Fruit fly (Drosophila melanogaster): ENCODE measurements around the gene obst-H.
A peak's percentile ranks its signal among the peaks of the same experiment; 100 is the strongest.

Gene obst-H

dm6 chr3L:15537916-15538581 lies 9.0 kb upstream of the obst-H start:
- TF ChIP-seq hth (optimal IDR thresholded peaks at IDR 0.05) (no peak), Scr (GFP tag; IDR thresholded peaks at IDR 0.05; ENCODE audit: partially characterized antibody) (no peak), ase (GFP tag; IDR thresholded peaks at IDR 0.05) (peak; percentile 41; the same call in 1 of the 3 replicates), Vsx1 (GFP tag; optimal IDR thresholded peaks at IDR 0.05) (peak; percentile 53), Dip3 (GFP tag; optimal IDR thresholded peaks at IDR 0.05) (peak; percentile 35), CG2889 (GFP tag; IDR thresholded peaks at IDR 0.05) (no peak), gfzf (GFP tag; optimal IDR thresholded peaks at IDR 0.05) (no peak), Adf1 (GFP tag; IDR thresholded peaks at IDR 0.05) (no peak), lilli (GFP tag; optimal IDR thresholded peaks at IDR 0.05) (peak; percentile 63), Ptx1 (GFP tag; IDR thresholded peaks at IDR 0.05) (peak; percentile 73), nau (GFP tag; optimal IDR thresholded peaks at IDR 0.05) (peak; percentile 64), wdn (GFP tag; IDR thresholded peaks at IDR 0.05) (no peak), CG8944 (GFP tag; optimal IDR thresholded peaks at IDR 0.05) (peak; percentile 11), CG10654 (GFP tag; optimal IDR thresholded peaks at IDR 0.05) (peak; percentile 33), stc (GFP tag; IDR thresholded peaks at IDR 0.05) (peak; percentile 62), cato (GFP tag; optimal IDR thresholded peaks at IDR 0.05; ENCODE audit: borderline replicate concordance) (peak; percentile 57), D19A (tag; optimal IDR thresholded peaks at IDR 0.05) (peak; percentile 58), CG17359 (tag; optimal IDR thresholded peaks at IDR 0.05) (peak; percentile 62), fd3F (GFP tag; optimal IDR thresholded peaks at IDR 0.05) (peak; percentile 7), CG14667 (GFP tag; IDR thresholded peaks at IDR 0.05) (no peak), CG14710 (tag; optimal IDR thresholded peaks at IDR 0.05) (peak; percentile 70), cad (GFP tag; optimal IDR thresholded peaks at IDR 0.05) (no peak), Mes4 (GFP tag; optimal IDR thresholded peaks at IDR 0.05) (peak; percentile 2), crp (GFP tag; optimal IDR thresholded peaks at IDR 0.05) (peak in 1 of 2 experiments; percentile 23), stwl (tag; optimal IDR thresholded peaks at IDR 0.05) (no peak), fd102C (GFP tag; optimal IDR thresholded peaks at IDR 0.05) (no peak), otp (GFP tag; IDR thresholded peaks at IDR 0.05) (no peak), ttk (GFP tag; IDR thresholded peaks at IDR 0.05) (no peak), Bgb (GFP tag; IDR thresholded peaks at IDR 0.05; ENCODE audit: partially characterized antibody) (no peak), gce (GFP tag; IDR thresholded peaks at IDR 0.05) (peak; percentile 35; the same call in 1 of the 3 replicates), CG1602 (GFP tag; optimal IDR thresholded peaks at IDR 0.05) (peak; percentile 73), CG9609 (GFP tag; optimal IDR thresholded peaks at IDR 0.05) (no peak), Lim3 (GFP tag; IDR thresholded peaks at IDR 0.05) (no peak), Usf (GFP tag; optimal IDR thresholded peaks at IDR 0.05) (peak; percentile 1), CG14965 (GFP tag; optimal IDR thresholded peaks at IDR 0.05; ENCODE audit: borderline replicate concordance) (no peak), CG4820 (GFP tag; optimal IDR thresholded peaks at IDR 0.05) (peak; percentile 63), Oaz (GFP tag; IDR thresholded peaks at IDR 0.05) (no peak), CG10209 (GFP tag; optimal IDR thresholded peaks at IDR 0.05) (peak; percentile 76), Ets97D (GFP tag; optimal IDR thresholded peaks at IDR 0.05) (no peak), CG18764 (GFP tag; optimal IDR thresholded peaks at IDR 0.05) (no peak), vnd (GFP tag; IDR thresholded peaks at IDR 0.05; ENCODE audit: partially characterized antibody) (no peak), NFAT (GFP tag; IDR thresholded peaks at IDR 0.05) (no peak), CG14441 (GFP tag; IDR thresholded peaks at IDR 0.05) (0 out of 2 replicates have a peak, but pooled peaks have one; percentile 41), sob (GFP tag; IDR thresholded peaks at IDR 0.05) (peak; percentile 52; the same call in 1 of the 2 replicates), CG7556 (GFP tag; optimal IDR thresholded peaks at IDR 0.05) (peak; percentile 82), ara (GFP tag; IDR thresholded peaks at IDR 0.05) (peak; percentile 42; the same call in 1 of the 2 replicates), zfh1 (GFP tag; IDR thresholded peaks at IDR 0.05) (no peak), CG11560 (tag; IDR thresholded peaks at IDR 0.05) (no peak), Dp (GFP tag; optimal IDR thresholded peaks at IDR 0.05) (no peak), NC2β (GFP tag; optimal IDR thresholded peaks at IDR 0.05) (no peak), Drgx (GFP tag; IDR thresholded peaks at IDR 0.05) (peak; percentile 56)

Measured in whole organism, embryonic.